Fruit fly (Drosophila melanogaster) whole organism, pupa: ENCODE data around the gene mRpL46.

Experiments
- CG10348 ChIP-seq: fragments of 200-800 bp; sonication (Bioruptor generic); IDR thresholded peaks from 2 replicates; pipeline ENCODE4 v1.3.6; 2022; ENCODE audit warnings: missing biosample characterization, missing genetic modification characterization
- CG12605 ChIP-seq: fragments of 200-800 bp; sonication (Bioruptor generic); IDR thresholded peaks from 2 replicates; pipeline ENCODE4 v1.3.6; 2022; ENCODE audit warnings: missing biosample characterization, missing genetic modification characterization
- CG13204 ChIP-seq: fragments of 200-800 bp; sonication (Bioruptor generic); optimal IDR thresholded peaks from 2 replicates; lab custom pipeline; 2018; ENCODE audit warnings: missing biosample characterization, mild to moderate bottlenecking, missing genetic modification characterization, moderate library complexity
- CG14655 ChIP-seq: fragments of 200-800 bp; sonication (Bioruptor generic); optimal IDR thresholded peaks from 3 replicates; lab custom pipeline; 2017; ENCODE audit warnings: mild to moderate bottlenecking, missing biosample characterization, missing genetic modification reagents, missing genetic modification characterization
- CG15710 ChIP-seq: fragments of 200-800 bp; sonication (Bioruptor generic); optimal IDR thresholded peaks from 2 replicates; lab custom pipeline; 2018; ENCODE audit warnings: missing biosample characterization, mild to moderate bottlenecking, missing genetic modification characterization, moderate library complexity
- CG17806 ChIP-seq: fragments of 200-800 bp; sonication (Bioruptor generic); optimal IDR thresholded peaks from 2 replicates; lab custom pipeline; 2018; ENCODE audit warnings: missing biosample characterization, mild to moderate bottlenecking, missing genetic modification characterization, moderate library complexity
- CG32121 ChIP-seq: fragments of 200-800 bp; sonication (Bioruptor generic); IDR thresholded peaks from 2 replicates; pipeline ENCODE4 v1.3.6; 2022; ENCODE audit warnings: missing biosample characterization, missing genetic modification characterization
- CG34367 ChIP-seq: fragments of 200-800 bp; sonication (Bioruptor generic); optimal IDR thresholded peaks from 2 replicates; lab custom pipeline; 2018; ENCODE audit warnings: missing biosample characterization, mild to moderate bottlenecking, missing genetic modification characterization
- CG4496 ChIP-seq: fragments of 200-800 bp; sonication (Bioruptor generic); IDR thresholded peaks from 3 replicates; pipeline ENCODE4 v1.3.6; 2022; ENCODE audit warnings: missing biosample characterization, missing genetic modification characterization
- CG8159 ChIP-seq: fragments of 200-800 bp; sonication (Bioruptor generic); optimal IDR thresholded peaks from 3 replicates; lab custom pipeline; 2018; ENCODE audit warnings: missing biosample characterization, mild to moderate bottlenecking, missing genetic modification characterization, moderate library complexity
- CG8301 ChIP-seq: fragments of 200-800 bp; sonication (Bioruptor generic); optimal IDR thresholded peaks from 2 replicates; lab custom pipeline; 2018; ENCODE audit warnings: missing biosample characterization, mild to moderate bottlenecking, missing genetic modification characterization
- CG9948 ChIP-seq: fragments of 200-800 bp; sonication (Bioruptor generic); optimal IDR thresholded peaks from 2 replicates; lab custom pipeline; 2018; ENCODE audit warnings: missing biosample characterization, mild to moderate bottlenecking, missing genetic modification characterization, moderate library complexity
- D1 ChIP-seq: fragments of 200-800 bp; sonication (Bioruptor generic); optimal IDR thresholded peaks from 2 replicates; lab custom pipeline; 2018; ENCODE audit warnings: missing biosample characterization, mild to moderate bottlenecking, missing genetic modification characterization, moderate library complexity
- EcR ChIP-seq: fragments of 200-800 bp; sonication (Bioruptor generic); optimal IDR thresholded peaks from 3 replicates; lab custom pipeline; 2019; ENCODE audit warnings: missing biosample characterization, missing genetic modification characterization, mild to moderate bottlenecking, moderate library complexity, missing genetic modification reagents
- Ets98B ChIP-seq: fragments of 200-800 bp; sonication (Bioruptor generic); IDR thresholded peaks from 2 replicates; pipeline ENCODE4 v1.3.6; 2022; ENCODE audit warnings: missing biosample characterization, missing genetic modification characterization
- Pif1A ChIP-seq: fragments of 200-800 bp; sonication (Bioruptor generic); optimal IDR thresholded peaks from 3 replicates; lab custom pipeline; 2016; ENCODE audit warnings: missing biosample characterization, missing genetic modification characterization
- Pif1B ChIP-seq: fragments of 200-800 bp; sonication (Bioruptor generic); optimal IDR thresholded peaks from 3 replicates; lab custom pipeline; 2016; ENCODE audit warnings: missing biosample characterization, missing genetic modification characterization
- Snoo ChIP-seq: fragments of 200-800 bp; sonication (Bioruptor generic); optimal IDR thresholded peaks from 3 replicates; lab custom pipeline; 2017; ENCODE audit warnings: missing biosample characterization, mild to moderate bottlenecking, missing genetic modification characterization, inconsistent platforms
- fd96Ca ChIP-seq: fragments of 200-800 bp; sonication (Bioruptor generic); IDR thresholded peaks from 3 replicates; pipeline ENCODE4 v1.3.6; 2022; ENCODE audit warnings: missing biosample characterization, missing genetic modification characterization
- gl ChIP-seq: fragments of 200-800 bp; sonication (Bioruptor generic); optimal IDR thresholded peaks from 2 replicates; lab custom pipeline; 2018; ENCODE audit warnings: missing biosample characterization, mild to moderate bottlenecking, missing genetic modification characterization
- rn ChIP-seq: fragments of 200-800 bp; sonication (Bioruptor generic); IDR thresholded peaks from 2 replicates; pipeline ENCODE4 v1.3.6; 2022; ENCODE audit warnings: missing biosample characterization, missing genetic modification characterization

Gene mRpL46

dm6 chr3L:1741655-1742551 lies 35.3 kb upstream of the mRpL46 start:
- TF ChIP-seq CG14655 (GFP tag; lab: Kevin White, UChicago) (no peak), Pif1B (GFP tag; lab: Kevin White, UChicago) (no peak), CG8301 (tag; lab: Kevin White, UChicago) (no peak), CG8159 (tag; lab: Kevin White, UChicago) (no peak), fd96Ca (no peak), gl (no peak), CG13204 (GFP tag; lab: Kevin White, UChicago) (no peak), CG4496 (GFP tag; lab: Robert Waterston, UW) (no peak), rn (GFP tag; lab: Robert Waterston, UW) (no peak), CG15710 (tag; lab: Kevin White, UChicago) (no peak), D1 (tag; lab: Kevin White, UChicago) (no peak), CG9948 (tag; lab: Kevin White, UChicago) (no peak), Ets98B (GFP tag; lab: Robert Waterston, UW) (no peak), Snoo (no peak)

- TF ChIP-seq CG13204 (GFP tag; lab: Kevin White, UChicago) (peak; percentile 44), CG8301 (tag; lab: Kevin White, UChicago) (no peak), EcR (GFP tag; lab: Kevin White, UChicago) (peak; percentile 43)
Observed at dm6 chr3L:1742552-1743097, 34.6 kb upstream of the mRpL46 start.

DNA sequence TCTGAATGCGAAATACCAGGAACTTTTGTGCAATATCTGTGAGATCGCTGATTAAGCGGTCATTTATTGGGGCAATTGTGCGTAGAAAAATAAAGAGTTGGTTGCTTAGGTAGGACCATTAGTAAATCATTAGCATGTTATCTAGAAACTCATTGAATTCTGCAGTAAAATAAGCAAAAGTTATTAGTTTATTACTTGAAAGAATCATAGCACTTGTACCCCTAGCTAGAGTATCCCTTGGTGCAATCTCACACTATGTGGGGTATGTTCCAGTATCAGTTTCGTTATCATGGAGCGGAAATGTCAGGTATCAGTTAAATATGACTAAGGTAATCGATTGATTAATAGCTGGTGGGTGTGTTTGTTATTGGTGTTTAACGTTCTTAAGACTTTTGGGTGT lies 31.8 kb upstream of the mRpL46 start:
- TF ChIP-seq CG15710 (tag; lab: Kevin White, UChicago) = no peak
- no peak for TF ChIP-seq rn (GFP tag; lab: Robert Waterston, UW)
- no peak for TF ChIP-seq Snoo
- no peak for TF ChIP-seq gl
- no peak for TF ChIP-seq Ets98B (GFP tag; lab: Robert Waterston, UW)
- no peak for TF ChIP-seq CG9948 (tag; lab: Kevin White, UChicago)

- TF ChIP-seq gl (peak; percentile 99), EcR (GFP tag; lab: Kevin White, UChicago) (peak; percentile 69), CG8301 (tag; lab: Kevin White, UChicago) (peak; percentile 100), CG17806 (peak; percentile 100), CG34367 (peak; percentile 99), CG12605 (GFP tag; lab: Robert Waterston, UW) (peak; percentile 99), CG4496 (GFP tag; lab: Robert Waterston, UW) (peak; percentile 100), rn (GFP tag; lab: Robert Waterston, UW) (peak; percentile 99), D1 (tag; lab: Kevin White, UChicago) (no peak), Pif1A (GFP tag; lab: Kevin White, UChicago) (peak; percentile 100), fd96Ca (peak; percentile 100), CG13204 (GFP tag; lab: Kevin White, UChicago) (peak; percentile 97), CG9948 (tag; lab: Kevin White, UChicago) (peak; percentile 100), Pif1B (GFP tag; lab: Kevin White, UChicago) (peak; percentile 100), CG32121 (peak; percentile 100), CG8159 (tag; lab: Kevin White, UChicago) (peak; percentile 100), CG10348 (GFP tag; lab: Robert Waterston, UW) (peak; percentile 98), Snoo (peak; percentile 100), Ets98B (GFP tag; lab: Robert Waterston, UW) (peak; percentile 99), CG14655 (GFP tag; lab: Kevin White, UChicago) (peak; percentile 100), CG15710 (tag; lab: Kevin White, UChicago) (peak; percentile 99)
Observed at dm6 chr3L:1746338-1747199, 30.7 kb upstream of the mRpL46 start, which contains the start of gene CG13921. Gene CG13921, plus strand, starts transcription at chr3L:1746907.

DNA sequence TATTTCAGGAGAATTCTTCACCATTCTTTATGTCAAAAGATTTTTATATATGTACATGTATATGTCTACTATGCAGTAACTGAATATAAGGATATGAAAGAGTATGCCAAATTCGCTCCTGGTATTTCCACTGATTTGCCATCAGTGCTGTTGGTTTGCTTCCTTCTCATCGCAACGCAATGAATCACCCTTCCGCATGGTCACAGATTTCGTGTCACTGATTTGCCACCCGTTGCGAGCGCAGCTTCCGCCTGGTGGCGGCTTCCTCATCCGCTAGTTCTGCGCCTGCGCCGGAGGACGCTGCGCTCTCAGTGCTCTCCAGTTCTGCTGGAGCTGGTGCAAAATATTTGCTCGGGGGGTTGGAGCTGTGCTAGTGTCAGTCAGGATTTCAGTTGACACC lies 29.0 kb upstream of the mRpL46 start:
- TF ChIP-seq CG10348 (GFP tag; lab: Robert Waterston, UW) (no peak), CG13204 (GFP tag; lab: Kevin White, UChicago) (peak; percentile 6)

DNA sequence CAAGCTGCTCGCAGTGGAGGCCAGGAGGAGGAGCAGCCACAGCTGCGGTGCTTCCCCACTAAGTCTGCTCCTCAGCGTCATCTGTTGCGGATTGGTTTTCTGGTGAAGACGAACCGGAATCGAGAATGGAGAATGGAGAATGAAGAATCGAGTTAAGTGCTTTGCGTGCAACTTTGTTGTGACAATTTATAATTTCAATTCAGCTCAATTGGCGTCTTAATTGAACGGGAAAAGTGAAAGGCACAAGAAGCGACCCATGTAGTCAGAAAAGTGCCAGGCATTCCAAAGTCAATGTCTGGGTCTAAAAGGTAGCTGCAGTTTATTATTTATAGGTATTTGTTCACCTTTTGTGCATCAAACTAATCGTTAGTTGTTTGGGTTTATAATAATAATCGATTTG lies 23.0 kb upstream of the mRpL46 start:
- no peak for TF ChIP-seq CG15710 (tag; lab: Kevin White, UChicago)
- no peak for TF ChIP-seq CG12605 (GFP tag; lab: Robert Waterston, UW)
- TF ChIP-seq CG8301 (tag; lab: Kevin White, UChicago) = no peak
- no peak for TF ChIP-seq CG10348 (GFP tag; lab: Robert Waterston, UW)
- TF ChIP-seq fd96Ca = no peak
- peak; percentile 51 for TF ChIP-seq gl
- TF ChIP-seq CG13204 (GFP tag; lab: Kevin White, UChicago) = no peak
